Worm (Caenorhabditis elegans): ENCODE measurements around the gene F54E7.6.

DNA sequence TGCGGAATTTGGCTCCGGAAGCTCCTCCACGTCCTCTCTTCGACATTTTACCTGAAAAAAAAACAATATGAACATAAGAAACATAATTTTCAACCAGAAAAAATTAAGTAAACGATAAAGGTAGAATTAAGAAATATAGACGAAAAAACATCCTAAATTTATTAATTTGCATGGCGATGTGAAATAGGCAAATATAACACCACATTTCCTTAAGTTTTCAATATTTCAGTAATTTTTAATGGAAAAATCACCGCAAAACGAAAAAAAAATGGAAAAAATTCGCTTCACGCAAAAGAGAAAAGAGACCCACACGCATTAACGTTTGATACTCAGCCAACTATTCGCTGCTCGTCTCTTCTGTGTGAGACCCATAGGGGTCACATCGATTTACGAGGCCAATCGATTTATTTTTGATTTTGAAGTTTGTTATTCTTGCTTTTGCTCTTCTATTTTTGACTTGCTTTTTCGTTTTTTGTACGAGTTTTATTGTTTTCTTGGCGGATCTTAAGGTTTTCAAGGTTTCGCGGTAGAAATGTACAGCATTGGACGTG, 45.3 kb upstream of the F54E7.6 start, which contains the start of gene rpl-23:
- TF ChIP-seq him-1 (tag; optimal IDR thresholded peaks at IDR 0.05), result peak; percentile 52
- TF ChIP-seq W03F9.2 (tag; optimal IDR thresholded peaks at IDR 0.05), result peak; percentile 94
